Fruit fly (Drosophila melanogaster) whole organism, embryonic: ENCODE measurements around the gene CG42789.

Source experiments
- Antp ChIP-seq: fragments of 200-800 bp; sonication (Bioruptor generic); optimal IDR thresholded peaks from 3 replicates; lab custom pipeline; 2016; ENCODE audit warnings: missing biosample characterization, missing genetic modification characterization
- CG1024 ChIP-seq: fragments of 200-800 bp; sonication (Bioruptor generic); IDR thresholded peaks from 2 replicates; pipeline ENCODE4 v1.3.6; 2022; ENCODE audit warnings: missing biosample characterization, missing genetic modification characterization
- CG10431 ChIP-seq: fragments of 200-800 bp; sonication (Bioruptor generic); optimal IDR thresholded peaks from 3 replicates; lab custom pipeline; 2018; ENCODE audit warnings: missing biosample characterization, mild to moderate bottlenecking, missing genetic modification characterization
- CG11456 ChIP-seq: fragments of 200-800 bp; sonication (Bioruptor generic); IDR thresholded peaks from 3 replicates; pipeline ENCODE4 v1.3.6; 2022; ENCODE audit warnings: missing biosample characterization, missing genetic modification characterization
- CG11504 ChIP-seq: fragments of 200-800 bp; sonication (Bioruptor generic); optimal IDR thresholded peaks from 3 replicates; lab custom pipeline; 2019; ENCODE audit warnings: missing biosample characterization, mild to moderate bottlenecking, missing genetic modification characterization, moderate library complexity
- CG12236 ChIP-seq: fragments of 200-800 bp; sonication (Bioruptor generic); optimal IDR thresholded peaks from 2 replicates; lab custom pipeline; 2016; ENCODE audit warnings: missing biosample characterization, missing genetic modification characterization
- CG12299 ChIP-seq: fragments of 200-800 bp; sonication (Bioruptor generic); optimal IDR thresholded peaks from 2 replicates; lab custom pipeline; 2018; ENCODE audit warnings: missing biosample characterization, mild to moderate bottlenecking, missing genetic modification characterization
- CG1233 ChIP-seq: fragments of 200-800 bp; sonication (Bioruptor generic); optimal IDR thresholded peaks from 4 replicates; lab custom pipeline; 2018; ENCODE audit warnings: missing biosample characterization, mild to moderate bottlenecking, missing genetic modification characterization
- CG12769 ChIP-seq: fragments of 200-800 bp; sonication (Bioruptor generic); optimal IDR thresholded peaks from 2 replicates; lab custom pipeline; 2019; ENCODE audit warnings: missing biosample characterization, mild to moderate bottlenecking, missing genetic modification characterization, moderate library complexity
- CG16813 ChIP-seq: fragments of 200-800 bp; sonication (Bioruptor generic); IDR thresholded peaks from 3 replicates; pipeline ENCODE4 v1.3.6; 2022; ENCODE audit warnings: missing biosample characterization, missing genetic modification characterization; ENCODE audit not compliant: partially characterized antibody
- CG18599 ChIP-seq: fragments of 200-800 bp; sonication (Bioruptor generic); optimal IDR thresholded peaks from 3 replicates; lab custom pipeline; 2017; ENCODE audit warnings: missing biosample characterization, missing genetic modification characterization, mild to moderate bottlenecking, moderate library complexity, missing genetic modification reagents
- CG2116 ChIP-seq: fragments of 200-800 bp; sonication (Bioruptor generic); optimal IDR thresholded peaks from 3 replicates; lab custom pipeline; 2018; ENCODE audit warnings: missing biosample characterization, mild to moderate bottlenecking, missing genetic modification characterization
- CG30403 ChIP-seq: fragments of 200-800 bp; sonication (Bioruptor generic); optimal IDR thresholded peaks from 3 replicates; lab custom pipeline; 2016; ENCODE audit warnings: missing biosample characterization, missing genetic modification characterization
- CG3065 ChIP-seq: fragments of 200-800 bp; sonication (Bioruptor generic); optimal IDR thresholded peaks from 2 replicates; lab custom pipeline; 2016; ENCODE audit warnings: missing biosample characterization, missing genetic modification characterization
- CG3726 ChIP-seq: fragments of 200-800 bp; sonication (Bioruptor generic); IDR thresholded peaks from 3 replicates; pipeline ENCODE4, ENCODE4 v1.3.6; 2022; ENCODE audit warnings: missing biosample characterization, missing genetic modification characterization
- CG6272 ChIP-seq: fragments of 200-800 bp; sonication (Bioruptor generic); IDR thresholded peaks from 2 replicates; pipeline ENCODE4 v1.3.6; 2022; ENCODE audit warnings: missing biosample characterization, missing genetic modification characterization
- CG7271 ChIP-seq: fragments of 200-800 bp; sonication (Bioruptor generic); optimal IDR thresholded peaks from 2 replicates; lab custom pipeline; 2018; ENCODE audit warnings: missing biosample characterization, mild to moderate bottlenecking, missing genetic modification characterization, moderate library complexity
- CG8290 ChIP-seq, 3 experiments: fragments of 200-800 bp; sonication (Bioruptor generic); optimal IDR thresholded peaks; 2 replicates each; lab custom pipeline; 2016 to 2019; ENCODE audit warnings: missing biosample characterization in 3 of 3, missing genetic modification characterization in 3 of 3, mild to moderate bottlenecking in 2 of 3, moderate library complexity in 1 of 3
- CG9727 ChIP-seq: fragments of 200-800 bp; sonication (Bioruptor generic); optimal IDR thresholded peaks from 3 replicates; lab custom pipeline; 2017; ENCODE audit warnings: missing biosample characterization, mild to moderate bottlenecking, missing genetic modification characterization
- CoRest ChIP-seq: fragments of 200-800 bp; sonication (Bioruptor generic); optimal IDR thresholded peaks from 3 replicates; lab custom pipeline; 2018; ENCODE audit warnings: missing biosample characterization, mild to moderate bottlenecking, missing genetic modification characterization, moderate library complexity
- E2f1 ChIP-seq: fragments of 200-800 bp; sonication (Bioruptor generic); IDR thresholded peaks from 2 replicates; pipeline ENCODE4 v1.3.6; 2022; ENCODE audit warnings: missing biosample characterization, missing genetic modification characterization
- Elba2 ChIP-seq: fragments of 200-800 bp; sonication (Bioruptor generic); optimal IDR thresholded peaks from 3 replicates; lab custom pipeline; 2016; ENCODE audit warnings: missing biosample characterization, missing genetic modification characterization
- HLHmδ ChIP-seq: fragments of 200-800 bp; sonication (Bioruptor generic); optimal IDR thresholded peaks from 2 replicates; lab custom pipeline; 2018; ENCODE audit warnings: missing biosample characterization, mild to moderate bottlenecking, missing genetic modification characterization, moderate library complexity
- Hand ChIP-seq: fragments of 200-800 bp; sonication (Bioruptor generic); optimal IDR thresholded peaks from 2 replicates; lab custom pipeline; 2017; ENCODE audit warnings: mild to moderate bottlenecking, missing biosample characterization, missing genetic modification reagents, missing genetic modification characterization
- Hr39 ChIP-seq: fragments of >200 bp; optimal IDR thresholded peaks from 2 replicates; lab custom pipeline; 2017
- Hr51 ChIP-seq, 2 experiments: fragments of 200-800 bp; sonication (Bioruptor generic); optimal IDR thresholded peaks; 2 replicates in 1 of 2; 3 replicates in 1 of 2; lab custom pipeline; 2016 to 2018; ENCODE audit warnings: missing biosample characterization in 2 of 2, missing genetic modification characterization in 2 of 2, mild to moderate bottlenecking in 1 of 2, moderate library complexity in 1 of 2
- Lhr ChIP-seq: fragments of 200-800 bp; sonication (Bioruptor generic); optimal IDR thresholded peaks from 3 replicates; lab custom pipeline; 2017; ENCODE audit warnings: mild to moderate bottlenecking, missing biosample characterization, missing genetic modification reagents, missing genetic modification characterization
- Poxn ChIP-seq: fragments of 200-800 bp; sonication (Bioruptor generic); IDR thresholded peaks from 2 replicates; pipeline ENCODE4 v1.3.6; 2022; ENCODE audit warnings: missing biosample characterization, missing genetic modification characterization
- Rx ChIP-seq: fragments of 200-800 bp; sonication (Bioruptor generic); IDR thresholded peaks from 2 replicates; pipeline ENCODE4 v1.3.6; 2022; ENCODE audit warnings: missing biosample characterization, missing genetic modification characterization
- Stat92E ChIP-seq, 3 experiments: fragments of >200 bp in 2 of 3; fragments of 200-800 bp in 1 of 3; sonication (Bioruptor generic) in 1 of 3; optimal IDR thresholded peaks; 2 replicates each; lab custom pipeline; 2017 to 2019; ENCODE audit warnings: missing biosample characterization in 3 of 3, missing genetic modification characterization in 3 of 3, mild to moderate bottlenecking in 1 of 3, moderate library complexity in 1 of 3
- ac ChIP-seq: fragments of 200-800 bp; sonication (Bioruptor generic); optimal IDR thresholded peaks from 3 replicates; lab custom pipeline; 2017; ENCODE audit warnings: missing biosample characterization, mild to moderate bottlenecking, missing genetic modification characterization
- aop ChIP-seq: fragments of 200-800 bp; sonication (Bioruptor generic); IDR thresholded peaks from 2 replicates; pipeline ENCODE4 v1.3.6; 2022; ENCODE audit warnings: missing biosample characterization, missing genetic modification characterization
- ase ChIP-seq: fragments of 200-800 bp; sonication (Bioruptor generic); IDR thresholded peaks from 3 replicates; pipeline ENCODE4 v1.3.6; 2022; ENCODE audit warnings: missing biosample characterization, missing genetic modification characterization
- cg ChIP-seq: fragments of 200-800 bp; sonication (Bioruptor generic); optimal IDR thresholded peaks from 3 replicates; lab custom pipeline; 2019; ENCODE audit warnings: missing biosample characterization, mild to moderate bottlenecking, missing genetic modification characterization, moderate library complexity
- dysf ChIP-seq: fragments of 200-800 bp; sonication (Bioruptor generic); IDR thresholded peaks from 3 replicates; pipeline ENCODE4 v1.3.6; 2022; ENCODE audit warnings: missing biosample characterization, missing genetic modification characterization
- exex ChIP-seq: fragments of 200-800 bp; sonication (Bioruptor generic); optimal IDR thresholded peaks from 4 replicates; lab custom pipeline; 2018; ENCODE audit warnings: missing biosample characterization, mild to moderate bottlenecking, missing genetic modification characterization, moderate library complexity
- fd3F ChIP-seq: fragments of 200-800 bp; sonication (Bioruptor generic); optimal IDR thresholded peaks from 2 replicates; lab custom pipeline; 2018; ENCODE audit warnings: missing biosample characterization, mild to moderate bottlenecking, missing genetic modification characterization, moderate library complexity
- fu2 ChIP-seq: fragments of 200-800 bp; sonication (Bioruptor generic); optimal IDR thresholded peaks from 2 replicates; lab custom pipeline; 2016; ENCODE audit warnings: missing biosample characterization, missing genetic modification characterization
- gsb ChIP-seq: fragments of 200-800 bp; sonication (Bioruptor generic); IDR thresholded peaks from 2 replicates; pipeline ENCODE4 v1.3.6; 2022; ENCODE audit warnings: missing biosample characterization, missing genetic modification characterization
- gsb-n ChIP-seq: fragments of 200-800 bp; sonication (Bioruptor generic); optimal IDR thresholded peaks from 3 replicates; lab custom pipeline; 2018; ENCODE audit warnings: missing biosample characterization, mild to moderate bottlenecking, missing genetic modification characterization
- h ChIP-seq: fragments of >200 bp; optimal IDR thresholded peaks from 2 replicates; lab custom pipeline; 2017
- oc ChIP-seq: fragments of 200-800 bp; sonication (Bioruptor generic); optimal IDR thresholded peaks from 2 replicates; lab custom pipeline; 2018; ENCODE audit warnings: missing biosample characterization, mild to moderate bottlenecking, missing genetic modification characterization, moderate library complexity
- pnt ChIP-seq: fragments of 200-800 bp; sonication (Bioruptor generic); optimal IDR thresholded peaks from 3 replicates; lab custom pipeline; 2016; ENCODE audit warnings: missing biosample characterization, missing genetic modification characterization
- sc ChIP-seq, 3 experiments: fragments of >200 bp in 2 of 3; fragments of 200-800 bp in 1 of 3; sonication (Bioruptor generic) in 1 of 3; optimal IDR thresholded peaks; 2 replicates in 2 of 3; 3 replicates in 1 of 3; lab custom pipeline; 2017; ENCODE audit warnings: mild to moderate bottlenecking in 1 of 3, missing biosample characterization in 1 of 3, missing genetic modification characterization in 1 of 3, missing genetic modification reagents in 1 of 3
- sens ChIP-seq: fragments of 200-800 bp; sonication (Bioruptor generic); peaks from one replicate; lab custom pipeline; 2016; ENCODE audit warnings: missing biosample characterization, missing genetic modification characterization
- seq ChIP-seq: fragments of 200-800 bp; sonication (Bioruptor generic); IDR thresholded peaks from 2 replicates; pipeline ENCODE4 v1.3.6; 2022; ENCODE audit warnings: missing biosample characterization, missing genetic modification characterization
- tll ChIP-seq, 2 experiments: fragments of 200-800 bp in 1 of 2; fragments of >200 bp in 1 of 2; sonication (Bioruptor generic) in 1 of 2; optimal IDR thresholded peaks; 2 replicates each; lab custom pipeline; 2017 to 2019; ENCODE audit warnings: missing biosample characterization in 2 of 2, missing genetic modification characterization in 2 of 2, mild to moderate bottlenecking in 1 of 2, moderate library complexity in 1 of 2
- vfl ChIP-seq: fragments of 200-800 bp; sonication (Bioruptor generic); optimal IDR thresholded peaks from 2 replicates; lab custom pipeline; 2016; ENCODE audit warnings: missing biosample characterization, missing genetic modification characterization
- wek ChIP-seq: fragments of 200-800 bp; sonication (Bioruptor generic); optimal IDR thresholded peaks from 3 replicates; lab custom pipeline; 2018; ENCODE audit warnings: missing biosample characterization, mild to moderate bottlenecking, missing genetic modification characterization, moderate library complexity

CG42789 gene

dm6 chr3R:26798469-26799178 is 14.6 kb upstream of the CG42789 start, which contains the start of gene Tl (continued):
- TF ChIP-seq h (lab: Kevin White, UChicago), result no peak
- TF ChIP-seq CG7271 (tag; lab: Kevin White, UChicago), result no peak
- TF ChIP-seq Hr39 (lab: Kevin White, UChicago), result no peak
- no peak for TF ChIP-seq Elba2 (GFP tag; lab: Kevin White, UChicago)
- TF ChIP-seq Lhr, result no peak
- TF ChIP-seq E2f1 (GFP tag; lab: Robert Waterston, UW), result no peak
- TF ChIP-seq Hand (GFP tag; lab: Kevin White, UChicago), result no peak
- TF ChIP-seq sens (GFP tag; lab: Kevin White, UChicago), result peak; percentile 41
- peak; percentile 66; the same call in 2 of the 3 replicates for TF ChIP-seq CG11456 (GFP tag; lab: Robert Waterston, UW)
- no peak for TF ChIP-seq Rx (GFP tag; lab: Robert Waterston, UW)
- TF ChIP-seq CG2116 (GFP tag; lab: Kevin White, UChicago), result no peak
- peak; percentile 23 for TF ChIP-seq CoRest (tag; lab: Kevin White, UChicago)
- peak; percentile 13 for TF ChIP-seq CG11504 (tag; lab: Kevin White, UChicago)
- TF ChIP-seq fu2, result no peak
- TF ChIP-seq CG8290 (GFP tag; optimal IDR thresholded peaks at IDR 0.05; lab: Kevin White, UChicago), result no peak
- peak in 1 of 2 experiments; percentile 44 for TF ChIP-seq CG8290 (tag; optimal IDR thresholded peaks at IDR 0.05; lab: Kevin White, UChicago)
- TF ChIP-seq aop (GFP tag; lab: Robert Waterston, UW), result no peak
- TF ChIP-seq exex (tag; lab: Kevin White, UChicago), result no peak
- TF ChIP-seq CG18599, result no peak
- no peak for TF ChIP-seq CG12236 (GFP tag; lab: Kevin White, UChicago)
- peak; percentile 55 for TF ChIP-seq oc (tag; lab: Kevin White, UChicago)
- no peak for TF ChIP-seq sc (optimal IDR thresholded peaks at IDR 0.05; lab: Kevin White, UChicago)
- no peak for TF ChIP-seq sc (GFP tag; optimal IDR thresholded peaks at IDR 0.05; lab: Kevin White, UChicago)
- no peak for TF ChIP-seq CG6272 (GFP tag; lab: Robert Waterston, UW)
- TF ChIP-seq Hr51 (GFP tag; optimal IDR thresholded peaks at IDR 0.05; lab: Kevin White, UChicago), result no peak
- no peak for TF ChIP-seq CG3065
- no peak for TF ChIP-seq CG12299 (tag; lab: Kevin White, UChicago)
- peak; percentile 37 for TF ChIP-seq Antp (GFP tag; lab: Kevin White, UChicago)
- peak in 1 of 3 experiments; percentile 28 for TF ChIP-seq Stat92E (GFP tag; optimal IDR thresholded peaks at IDR 0.05; lab: Kevin White, UChicago)
- no peak for TF ChIP-seq gsb-n (tag; lab: Kevin White, UChicago)
- no peak for TF ChIP-seq tll (GFP tag; optimal IDR thresholded peaks at IDR 0.05; lab: Kevin White, UChicago)
- TF ChIP-seq CG10431 (GFP tag; lab: Kevin White, UChicago), result no peak
- TF ChIP-seq CG1233 (GFP tag; lab: Kevin White, UChicago), result no peak
- peak; percentile 60 for TF ChIP-seq HLHmδ (GFP tag; lab: Kevin White, UChicago)
- TF ChIP-seq gsb, result no peak
- TF ChIP-seq CG3726 (GFP tag; lab: Robert Waterston, UW), result no peak
- no peak for TF ChIP-seq CG16813 (GFP tag; lab: Robert Waterston, UW)
- no peak for TF ChIP-seq dysf
- no peak for TF ChIP-seq CG30403
- peak; percentile 26 for TF ChIP-seq CG9727 (GFP tag; lab: Kevin White, UChicago)
- no peak for TF ChIP-seq Poxn (GFP tag; lab: Robert Waterston, UW)
- no peak for TF ChIP-seq wek (GFP tag; lab: Kevin White, UChicago)
- TF ChIP-seq vfl, result no peak
- peak; percentile 27; the same call in 1 of the 2 replicates for TF ChIP-seq seq (GFP tag; lab: Robert Waterston, UW)
- peak; percentile 18; the same call in 1 of the 2 replicates for TF ChIP-seq CG1024 (GFP tag; lab: Robert Waterston, UW)
- no peak for TF ChIP-seq fd3F (GFP tag; lab: Kevin White, UChicago)
- TF ChIP-seq ac (GFP tag; lab: Kevin White, UChicago), result no peak
- peak; percentile 68 for TF ChIP-seq CG12769 (tag; lab: Kevin White, UChicago)
- no peak for TF ChIP-seq ase
- TF ChIP-seq pnt, result peak; percentile 8
- TF ChIP-seq cg, result no peak
